Worm (Caenorhabditis elegans) whole organism, L4 larva: ENCODE data around the gene C45G9.10.
"Not testable (repeated sequence)": the region's sequence is repeated elsewhere in the genome, so short reads cannot be mapped to it uniquely, and the experiment has no call there.

Source experiments
- F10B5.3 ChIP-seq: sonication (generic microtip); optimal IDR thresholded peaks from 2 replicates; lab custom pipeline; 2016; ENCODE audit warnings: mild to moderate bottlenecking, missing genetic modification characterization, missing compliant biosample characterization
- F26F4.8 ChIP-seq: fragments of 200-800 bp; sonication (Bioruptor generic); conservative IDR thresholded peaks from 2 replicates; pipeline ENCODE4 v1.3.6; 2022; ENCODE audit warnings: missing genetic modification characterization, missing compliant biosample characterization
- F37D6.2 ChIP-seq: sonication (generic microtip); optimal IDR thresholded peaks from 2 replicates; lab custom pipeline; 2016; ENCODE audit warnings: mild to moderate bottlenecking, missing genetic modification characterization, missing compliant biosample characterization
- T20F7.1 ChIP-seq: fragments of 200-800 bp; sonication (Bioruptor generic); optimal IDR thresholded peaks from 2 replicates; lab custom pipeline; 2018; ENCODE audit warnings: mild to moderate bottlenecking, missing genetic modification characterization, missing compliant biosample characterization
- T26A8.4 ChIP-seq: fragments of 200-800 bp; sonication (Bioruptor generic); IDR thresholded peaks from 2 replicates; pipeline ENCODE4 v1.3.6; 2022; ENCODE audit warnings: missing genetic modification characterization, missing compliant biosample characterization
- Y48G9A.11 ChIP-seq: fragments of 200-800 bp; sonication (Bioruptor generic); IDR thresholded peaks from 2 replicates; pipeline ENCODE4 v1.3.6; 2022; ENCODE audit warnings: missing genetic modification reagents, missing genetic modification characterization, missing compliant biosample characterization
- Y5F2A.4 ChIP-seq: fragments of 200-800 bp; sonication (Bioruptor generic); optimal IDR thresholded peaks from 2 replicates; lab custom pipeline; 2018; ENCODE audit warnings: mild to moderate bottlenecking, missing genetic modification characterization, missing compliant biosample characterization
- ZK337.2 ChIP-seq: fragments of 200-800 bp; sonication (Bioruptor generic); IDR thresholded peaks from 2 replicates; pipeline ENCODE4 v1.3.6; 2022; ENCODE audit warnings: missing genetic modification reagents, missing genetic modification characterization, missing compliant biosample characterization
- arid-1 ChIP-seq: fragments of 200-800 bp; sonication (Bioruptor generic); conservative IDR thresholded peaks from 2 replicates; pipeline ENCODE4 v1.3.6; 2022; ENCODE audit warnings: missing genetic modification reagents, missing genetic modification characterization, missing compliant biosample characterization
- ceh-20 ChIP-seq: fragments of 200-800 bp; sonication (Bioruptor generic); IDR thresholded peaks from 2 replicates; pipeline ENCODE4 v1.3.6; 2022; ENCODE audit warnings: missing genetic modification reagents, missing genetic modification characterization, missing compliant biosample characterization
- ceh-44 ChIP-seq: fragments of 200-800 bp; sonication (Bioruptor generic); IDR thresholded peaks from 2 replicates; pipeline ENCODE4 v1.3.6; 2022; ENCODE audit warnings: missing genetic modification reagents, missing genetic modification characterization, missing compliant biosample characterization
- ctbp-1 ChIP-seq: fragments of 200-800 bp; sonication (Bioruptor generic); IDR thresholded peaks from 2 replicates; pipeline ENCODE4 v1.3.6; 2022; ENCODE audit warnings: missing genetic modification reagents, missing genetic modification characterization, missing compliant biosample characterization
- daf-16 ChIP-seq, 3 experiments: sonication (generic microtip); optimal IDR thresholded peaks; 2 replicates each; lab custom pipeline; 2016 to 2017; ENCODE audit warnings: missing genetic modification characterization in 3 of 3, missing genetic modification reagents in 3 of 3, mild to moderate bottlenecking in 2 of 3, missing compliant biosample characterization in 2 of 3, missing biosample characterization in 1 of 3, moderate library complexity in 1 of 3
- dmd-6 ChIP-seq: fragments of 200-800 bp; sonication (Bioruptor generic); IDR thresholded peaks from 2 replicates; pipeline ENCODE4 v1.3.6; 2022; ENCODE audit warnings: missing genetic modification reagents, missing genetic modification characterization, missing compliant biosample characterization
- dpl-1 ChIP-seq: fragments of 150-350 bp; optimal IDR thresholded peaks from 2 replicates; lab custom pipeline; 2014; ENCODE audit warnings: missing biosample characterization, missing genetic modification reagents, missing genetic modification characterization
- egl-43 ChIP-seq: fragments of 200-800 bp; sonication (Bioruptor generic); IDR thresholded peaks from 2 replicates; pipeline ENCODE4 v1.3.6; 2022; ENCODE audit warnings: missing genetic modification reagents, missing genetic modification characterization, missing compliant biosample characterization
- gei-8 ChIP-seq: fragments of 200-800 bp; sonication (Bioruptor generic); optimal IDR thresholded peaks from 2 replicates; lab custom pipeline; 2018; ENCODE audit warnings: mild to moderate bottlenecking, missing genetic modification characterization, missing compliant biosample characterization
- hif-1 ChIP-seq, 2 experiments: sonication (generic microtip); optimal IDR thresholded peaks; 2 replicates each; lab custom pipeline; 2016 to 2017; ENCODE audit warnings: missing compliant biosample characterization in 2 of 2, missing genetic modification characterization in 2 of 2, missing genetic modification reagents in 2 of 2, missing genotype in 2 of 2, mild to moderate bottlenecking in 1 of 2
- hlh-30 ChIP-seq: sonication (generic microtip); optimal IDR thresholded peaks from 2 replicates; lab custom pipeline; 2017; ENCODE audit warnings: antibody characterized with exemption, mild to moderate bottlenecking, missing genetic modification characterization, missing compliant biosample characterization; ENCODE audit not compliant: insufficient read depth
- lin-1 ChIP-seq: fragments of 200-800 bp; sonication (Bioruptor generic); IDR thresholded peaks from 2 replicates; pipeline ENCODE4 v1.3.6; 2022; ENCODE audit warnings: missing genetic modification reagents, missing genetic modification characterization, missing compliant biosample characterization
- lin-13 ChIP-seq: fragments of 150-350 bp; optimal IDR thresholded peaks from 2 replicates; lab custom pipeline; 2014; ENCODE audit warnings: missing biosample characterization, missing genetic modification reagents, missing genetic modification characterization
- lsy-2 ChIP-seq, 2 experiments: fragments of 150-350 bp in 1 of 2; sonication (generic microtip) in 1 of 2; optimal IDR thresholded peaks; 2 replicates each; lab custom pipeline; 2014 to 2017; ENCODE audit warnings: missing biosample characterization in 2 of 2, missing genetic modification characterization in 2 of 2
- madf-9 ChIP-seq: fragments of 200-800 bp; sonication (Bioruptor generic); conservative IDR thresholded peaks from 2 replicates; pipeline ENCODE4 v1.3.6; 2022; ENCODE audit warnings: missing genetic modification reagents, missing genetic modification characterization, missing compliant biosample characterization
- mdl-1 ChIP-seq, 2 experiments: fragments of 150-350 bp in 1 of 2; sonication (generic microtip) in 1 of 2; optimal IDR thresholded peaks; 2 replicates each; lab custom pipeline; 2014 to 2017; ENCODE audit warnings: missing biosample characterization in 2 of 2, missing genetic modification characterization in 2 of 2
- mdt-29 ChIP-seq: fragments of 200-800 bp; sonication (Bioruptor generic); IDR thresholded peaks from 2 replicates; pipeline ENCODE4 v1.3.6; 2022; ENCODE audit warnings: missing genetic modification reagents, missing genetic modification characterization, missing compliant biosample characterization
- mep-1 ChIP-seq: fragments of 150-350 bp; sonication (generic microtip); optimal IDR thresholded peaks from 3 replicates; lab custom pipeline; 2014; ENCODE audit warnings: missing biosample characterization, missing genetic modification characterization
- mxl-2 ChIP-seq: fragments of 200-800 bp; sonication (Bioruptor generic); conservative IDR thresholded peaks from 2 replicates; pipeline ENCODE4 v1.3.6; 2022; ENCODE audit warnings: missing genetic modification reagents, missing genetic modification characterization, missing compliant biosample characterization
- nhr-102 ChIP-seq: sonication (generic microtip); optimal IDR thresholded peaks from 2 replicates; lab custom pipeline; 2016; ENCODE audit warnings: mild to moderate bottlenecking, missing genetic modification characterization, moderate library complexity, missing compliant biosample characterization
- nhr-48 ChIP-seq: sonication (generic microtip); optimal IDR thresholded peaks from 2 replicates; lab custom pipeline; 2016; ENCODE audit warnings: mild to moderate bottlenecking, missing genetic modification characterization, missing compliant biosample characterization
- nhr-6 ChIP-seq: fragments of 150-350 bp; optimal IDR thresholded peaks from 2 replicates; lab custom pipeline; 2014; ENCODE audit warnings: missing biosample characterization, missing genetic modification characterization
- nhr-77 ChIP-seq: fragments of 150-350 bp; optimal IDR thresholded peaks from 2 replicates; lab custom pipeline; 2014; ENCODE audit warnings: missing biosample characterization, missing genetic modification characterization
- pha-4 ChIP-seq, 2 experiments: fragments of 150-350 bp in 1 of 2; fragments of 200-800 bp in 1 of 2; sonication (Bioruptor generic) in 1 of 2; IDR thresholded peaks in 1 of 2; optimal IDR thresholded peaks in 1 of 2; 2 replicates each; pipeline versions ENCODE4 v1.3.6 to Lab custom; 2014 to 2022; ENCODE audit warnings: missing genetic modification characterization in 2 of 2, missing genetic modification reagents in 2 of 2, missing biosample characterization in 1 of 2, missing compliant biosample characterization in 1 of 2
- php-3 ChIP-seq: fragments of 200-800 bp; sonication (Bioruptor generic); IDR thresholded peaks from 2 replicates; pipeline ENCODE4 v1.3.6; 2022; ENCODE audit warnings: missing genetic modification reagents, missing genetic modification characterization, missing compliant biosample characterization
- rbr-2 ChIP-seq: sonication (generic microtip); optimal IDR thresholded peaks from 2 replicates; lab custom pipeline; 2016; ENCODE audit warnings: missing genotype, missing genetic modification characterization, missing compliant biosample characterization
- saeg-2 ChIP-seq: fragments of 200-800 bp; sonication (Bioruptor generic); IDR thresholded peaks from 2 replicates; pipeline ENCODE4 v1.3.6; 2022; ENCODE audit warnings: missing genetic modification reagents, missing genetic modification characterization, missing compliant biosample characterization
- sdz-12 ChIP-seq: fragments of 200-800 bp; sonication (Bioruptor generic); optimal IDR thresholded peaks from 2 replicates; lab custom pipeline; 2018; ENCODE audit warnings: mild to moderate bottlenecking, missing genetic modification characterization, missing compliant biosample characterization
- set-16 ChIP-seq: fragments of 200-800 bp; sonication (Bioruptor generic); IDR thresholded peaks from 2 replicates; pipeline ENCODE4 v1.3.6; 2022; ENCODE audit warnings: missing genetic modification reagents, missing genetic modification characterization, missing compliant biosample characterization
- snpc-1.2 ChIP-seq: fragments of 200-800 bp; sonication (Bioruptor generic); IDR thresholded peaks from 2 replicates; pipeline ENCODE4 v1.3.6; 2022; ENCODE audit warnings: missing genetic modification reagents, missing genetic modification characterization, missing compliant biosample characterization
- tag-97 ChIP-seq: fragments of 200-800 bp; sonication (Bioruptor generic); IDR thresholded peaks from 2 replicates; pipeline ENCODE4 v1.3.6; 2022; ENCODE audit warnings: missing genetic modification characterization, missing compliant biosample characterization
- tra-1 ChIP-seq: fragments of 200-800 bp; sonication (Bioruptor generic); IDR thresholded peaks from 2 replicates; pipeline ENCODE4 v1.3.6; 2022; ENCODE audit warnings: missing genetic modification reagents, missing genetic modification characterization, missing compliant biosample characterization
- unc-130 ChIP-seq: sonication (generic microtip); optimal IDR thresholded peaks from 2 replicates; lab custom pipeline; 2016; ENCODE audit warnings: missing genetic modification reagents, missing genetic modification characterization, missing compliant biosample characterization
- unc-62 ChIP-seq, 3 experiments: fragments of 150-350 bp in 1 of 3; sonication (generic microtip); optimal IDR thresholded peaks in 2 of 3; peaks in 1 of 3; 1 replicate in 1 of 3; 2 replicates in 2 of 3; lab custom pipeline; 2014 to 2017; ENCODE audit warnings: missing biosample characterization in 3 of 3, missing genetic modification characterization in 3 of 3, missing genetic modification reagents in 3 of 3, missing genotype in 1 of 3
- vab-7 ChIP-seq: fragments of 200-800 bp; sonication (Bioruptor generic); IDR thresholded peaks from 2 replicates; pipeline ENCODE4 v1.3.6; 2022; ENCODE audit warnings: missing genetic modification reagents, missing genetic modification characterization, missing compliant biosample characterization
- zfp-2 ChIP-seq: sonication (generic microtip); optimal IDR thresholded peaks from 2 replicates; lab custom pipeline; 2016; ENCODE audit warnings: mild to moderate bottlenecking, missing genetic modification characterization, missing compliant biosample characterization
- zfp-3 ChIP-seq: fragments of 200-800 bp; sonication (Bioruptor generic); conservative IDR thresholded peaks from 2 replicates; pipeline ENCODE4 v1.3.6; 2022; ENCODE audit warnings: missing genetic modification reagents, missing genetic modification characterization, missing compliant biosample characterization
- zip-11 ChIP-seq: fragments of 200-800 bp; sonication (Bioruptor generic); IDR thresholded peaks from 2 replicates; pipeline ENCODE4 v1.3.6; 2022; ENCODE audit warnings: missing genetic modification characterization, missing compliant biosample characterization
- zip-2 ChIP-seq: fragments of 150-350 bp; optimal IDR thresholded peaks from 2 replicates; lab custom pipeline; 2014; ENCODE audit warnings: missing biosample characterization, missing genetic modification characterization

The C45G9.10 gene

DNA sequence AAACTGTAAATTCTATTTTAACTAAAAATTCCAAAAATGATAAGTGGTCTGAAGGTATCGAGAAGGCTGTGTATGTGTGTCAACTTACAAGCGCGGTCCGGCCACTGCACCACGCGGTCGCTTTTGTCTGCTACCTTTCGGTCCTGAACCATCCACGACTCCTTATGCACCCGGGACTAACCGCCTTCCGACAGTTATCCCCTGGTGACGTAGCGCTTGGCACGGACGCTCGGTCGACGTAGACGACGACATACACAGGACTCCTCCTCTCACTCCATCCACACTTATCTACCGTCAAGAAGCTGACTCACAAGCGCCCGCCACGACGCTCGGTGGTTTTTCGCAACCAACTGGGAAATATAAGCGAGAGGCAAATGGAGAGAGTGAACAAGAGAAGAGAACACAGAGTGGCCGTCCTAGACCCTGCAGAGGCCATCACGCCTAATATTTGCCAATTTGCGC, 30.3 kb downstream of the C45G9.10 start (continued):
- TF ChIP-seq vab-7 (GFP tag; lab: Robert Waterston, UW) (peak; percentile 72), nhr-77 (tag; lab: Kevin White, UChicago) (peak; percentile 8), hlh-30 (tag; lab: Kevin White, UChicago) (peak; percentile 65), snpc-1.2 (GFP tag; lab: Robert Waterston, UW) (peak; percentile 81; the same call in 1 of the 2 replicates), nhr-6 (tag; lab: Kevin White, UChicago) (peak; percentile 23), php-3 (GFP tag; lab: Robert Waterston, UW) (peak; percentile 69), daf-16 (GFP tag; optimal IDR thresholded peaks at IDR 0.05; lab: Kevin White, UChicago) (peak; percentile 71 to 85), daf-16 (tag; optimal IDR thresholded peaks at IDR 0.05; lab: Kevin White, UChicago) (peak; percentile 25), zfp-2 (peak; percentile 35), gei-8 (peak; percentile 75), saeg-2 (GFP tag; lab: Robert Waterston, UW) (peak; percentile 63; the same call in 1 of the 2 replicates), mxl-2 (GFP tag; lab: Robert Waterston, UW) (peak; percentile 70), lin-13 (GFP tag; lab: Kevin White, UChicago) (peak; percentile 63), T20F7.1 (GFP tag; lab: Kevin White, UChicago) (peak; percentile 67), tag-97 (peak; percentile 77; the same call in 1 of the 2 replicates), lin-1 (GFP tag; lab: Robert Waterston, UW) (peak; percentile 71), tra-1 (GFP tag; lab: Robert Waterston, UW) (peak; percentile 86), zip-2 (tag; lab: Kevin White, UChicago) (peak; percentile 24), set-16 (GFP tag; lab: Robert Waterston, UW) (peak; percentile 88), ceh-20 (GFP tag; lab: Robert Waterston, UW) (peak; percentile 86), ZK337.2 (GFP tag; lab: Robert Waterston, UW) (peak; percentile 58; the same call in 1 of the 2 replicates), nhr-48 (tag; lab: Kevin White, UChicago) (peak; percentile 63), unc-62 (GFP tag; optimal IDR thresholded peaks at IDR 0.05 in 1 of 2; lab: Kevin White, UChicago) (peak in 1 of 2 experiments; percentile 76), zip-11 (GFP tag; lab: Robert Waterston, UW) (0 out of 2 replicates have a peak, but pooled peaks have one; percentile 60), F37D6.2 (tag; lab: Kevin White, UChicago) (peak; percentile 84), pha-4 (GFP tag; IDR thresholded peaks at IDR 0.05; lab: Robert Waterston, UW) (peak; percentile 89), unc-130 (GFP tag; lab: Kevin White, UChicago) (peak; percentile 69), Y48G9A.11 (GFP tag; lab: Robert Waterston, UW) (peak; percentile 68; the same call in 1 of the 2 replicates), mdt-29 (GFP tag; lab: Robert Waterston, UW) (peak; percentile 80), ceh-44 (GFP tag; lab: Robert Waterston, UW) (peak; percentile 68; the same call in 1 of the 2 replicates), dmd-6 (peak; percentile 88), Y5F2A.4 (GFP tag; lab: Kevin White, UChicago) (peak; percentile 70), nhr-102 (peak; percentile 91), sdz-12 (peak; percentile 86), zfp-3 (GFP tag; lab: Robert Waterston, UW) (0 out of 2 replicates have a peak, but pooled peaks have one; percentile 54), hif-1 (tag; optimal IDR thresholded peaks at IDR 0.05; lab: Kevin White, UChicago) (peak; percentile 32 to 48), dpl-1 (peak; percentile 23), rbr-2 (tag; lab: Kevin White, UChicago) (peak; percentile 90), F26F4.8 (GFP tag; lab: Robert Waterston, UW) (0 out of 2 replicates have a peak, but pooled peaks have one; percentile 47), T26A8.4 (GFP tag; lab: Robert Waterston, UW) (peak; percentile 94), lsy-2 (tag; optimal IDR thresholded peaks at IDR 0.05; lab: Kevin White, UChicago) (peak in 1 of 2 experiments; percentile 53), F10B5.3 (tag; lab: Kevin White, UChicago) (peak; percentile 70), mdl-1 (tag; optimal IDR thresholded peaks at IDR 0.05; lab: Kevin White, UChicago) (peak in 1 of 2 experiments; percentile 70), ctbp-1 (GFP tag; lab: Robert Waterston, UW) (peak; percentile 90), mep-1 (tag; lab: Kevin White, UChicago) (peak; percentile 85), arid-1 (GFP tag; lab: Robert Waterston, UW) (peak; percentile 92), madf-9 (GFP tag; lab: Robert Waterston, UW) (peak; percentile 77), egl-43 (GFP tag; lab: Robert Waterston, UW) (peak; percentile 97)
- not testable (repeated sequence) for TF ChIP-seq unc-62, pha-4 (tag; optimal IDR thresholded peaks at IDR 0.05; lab: Kevin White, UChicago)
